Worm (Caenorhabditis elegans) whole organism, early embryonic: ENCODE data around the gene spp-24.

ENCODE experiments used
- B0310.2 ChIP-seq: sonication (generic microtip); optimal IDR thresholded peaks from 2 replicates; lab custom pipeline; 2016; ENCODE audit warnings: mild to moderate bottlenecking, missing genetic modification characterization, missing compliant biosample characterization
- F13C5.2 ChIP-seq: sonication (generic microtip); optimal IDR thresholded peaks from 2 replicates; lab custom pipeline; 2017; ENCODE audit warnings: mild to moderate bottlenecking, missing genetic modification characterization, inconsistent platforms, missing compliant biosample characterization
- aly-1 ChIP-seq: sonication (generic microtip); optimal IDR thresholded peaks from 2 replicates; lab custom pipeline; 2016; ENCODE audit warnings: missing genetic modification characterization, missing compliant biosample characterization
- ama-1 ChIP-seq: fragments of 150-350 bp; optimal IDR thresholded peaks from 2 replicates; lab custom pipeline; 2014
- ceh-13 ChIP-seq: fragments of 200-800 bp; sonication (Bioruptor generic); optimal IDR thresholded peaks from 2 replicates; lab custom pipeline; 2018; ENCODE audit warnings: mild to moderate bottlenecking, missing genetic modification characterization, missing compliant biosample characterization
- ceh-36 ChIP-seq: sonication (generic microtip); optimal IDR thresholded peaks from 2 replicates; lab custom pipeline; 2016; ENCODE audit warnings: missing genetic modification characterization, inconsistent platforms, missing compliant biosample characterization
- ets-7 ChIP-seq: sonication (generic microtip); optimal IDR thresholded peaks from 2 replicates; lab custom pipeline; 2016; ENCODE audit warnings: missing genotype, missing genetic modification characterization, missing compliant biosample characterization
- flt-1 ChIP-seq: fragments of 200-800 bp; sonication (Bioruptor generic); IDR thresholded peaks from 2 replicates; pipeline ENCODE4 v1.3.6; 2022; ENCODE audit warnings: missing genetic modification characterization, missing compliant biosample characterization
- hmbx-1 ChIP-seq: sonication (generic microtip); optimal IDR thresholded peaks from 2 replicates; lab custom pipeline; 2016; ENCODE audit warnings: mild to moderate bottlenecking, missing genetic modification characterization, missing compliant biosample characterization
- hmg-4 ChIP-seq: fragments of 200-800 bp; sonication (Bioruptor generic); optimal IDR thresholded peaks from 2 replicates; lab custom pipeline; 2018; ENCODE audit warnings: mild to moderate bottlenecking, missing genetic modification characterization, missing compliant biosample characterization
- hnd-1 ChIP-seq: sonication (generic microtip); optimal IDR thresholded peaks from 2 replicates; lab custom pipeline; 2016; ENCODE audit warnings: missing genetic modification characterization, missing compliant biosample characterization
- pes-1 ChIP-seq: fragments of 200-800 bp; sonication (Bioruptor generic); IDR thresholded peaks from 2 replicates; pipeline ENCODE4 v1.3.6; 2022; ENCODE audit warnings: missing genetic modification reagents, missing genetic modification characterization, missing compliant biosample characterization
- scrt-1 ChIP-seq: fragments of 200-800 bp; sonication (Bioruptor generic); IDR thresholded peaks from 2 replicates; pipeline ENCODE4 v1.3.6; 2022; ENCODE audit warnings: missing genetic modification characterization, missing compliant biosample characterization
- sea-1 ChIP-seq: fragments of 200-800 bp; sonication (Bioruptor generic); conservative IDR thresholded peaks from 2 replicates; pipeline ENCODE4 v1.3.6; 2022; ENCODE audit warnings: missing genetic modification characterization, missing compliant biosample characterization
- tbx-11 ChIP-seq: fragments of 200-800 bp; sonication (Bioruptor generic); IDR thresholded peaks from 2 replicates; pipeline ENCODE4 v1.3.6; 2022; ENCODE audit warnings: missing genetic modification characterization, missing compliant biosample characterization
- tbx-37 ChIP-seq: fragments of 200-800 bp; sonication (Bioruptor generic); conservative IDR thresholded peaks from 2 replicates; pipeline ENCODE4 v1.3.6; 2022; ENCODE audit warnings: missing genetic modification reagents, missing genetic modification characterization, missing compliant biosample characterization
- tra-4 ChIP-seq: sonication (generic microtip); optimal IDR thresholded peaks from 2 replicates; lab custom pipeline; 2017; ENCODE audit warnings: missing genetic modification characterization, missing compliant biosample characterization

Gene spp-24

DNA sequence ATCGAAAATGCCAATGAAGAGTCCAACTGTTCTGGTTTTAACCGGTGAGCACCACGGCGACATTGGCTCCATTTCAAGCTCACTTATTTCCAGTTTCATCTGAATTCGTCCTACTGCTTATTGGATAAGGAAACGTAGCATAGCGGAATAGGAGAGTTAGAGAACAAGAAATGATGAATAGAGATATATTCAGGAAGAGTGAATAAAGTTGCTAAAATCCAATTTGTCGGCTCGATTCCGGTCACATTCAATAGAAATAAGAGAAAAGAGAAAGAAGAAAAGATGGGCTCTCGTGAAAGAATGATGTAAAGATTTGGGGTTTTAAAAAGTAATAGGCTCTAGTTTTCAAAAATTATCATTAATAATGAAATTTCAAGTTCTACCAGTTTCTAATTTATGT is 34.0 kb upstream of the spp-24 start:
- no peak for TF ChIP-seq ama-1 (lab: Kevin White, UChicago)
- no peak for TF ChIP-seq tbx-37 (GFP tag; lab: Robert Waterston, UW)
- no peak for TF ChIP-seq tbx-11 (GFP tag; lab: Robert Waterston, UW)
- no peak for TF ChIP-seq ceh-36 (tag; lab: Kevin White, UChicago)
- no peak for TF ChIP-seq F13C5.2 (tag; lab: Kevin White, UChicago)
- no peak for TF ChIP-seq pes-1 (GFP tag; lab: Robert Waterston, UW)
- TF ChIP-seq aly-1: no peak
- TF ChIP-seq hnd-1 (tag; lab: Kevin White, UChicago): no peak
- TF ChIP-seq tra-4 (tag; lab: Kevin White, UChicago): no peak
- TF ChIP-seq hmbx-1 (tag; lab: Kevin White, UChicago): no peak
- no peak for TF ChIP-seq sea-1 (GFP tag; lab: Robert Waterston, UW)
- no peak for TF ChIP-seq flt-1 (GFP tag; lab: Robert Waterston, UW)
- TF ChIP-seq ceh-13 (GFP tag; lab: Kevin White, UChicago): no peak
- no peak for TF ChIP-seq scrt-1
- TF ChIP-seq ets-7 (tag; lab: Kevin White, UChicago): no peak
- TF ChIP-seq hmg-4 (GFP tag; lab: Kevin White, UChicago): no peak
- no peak for TF ChIP-seq B0310.2

DNA sequence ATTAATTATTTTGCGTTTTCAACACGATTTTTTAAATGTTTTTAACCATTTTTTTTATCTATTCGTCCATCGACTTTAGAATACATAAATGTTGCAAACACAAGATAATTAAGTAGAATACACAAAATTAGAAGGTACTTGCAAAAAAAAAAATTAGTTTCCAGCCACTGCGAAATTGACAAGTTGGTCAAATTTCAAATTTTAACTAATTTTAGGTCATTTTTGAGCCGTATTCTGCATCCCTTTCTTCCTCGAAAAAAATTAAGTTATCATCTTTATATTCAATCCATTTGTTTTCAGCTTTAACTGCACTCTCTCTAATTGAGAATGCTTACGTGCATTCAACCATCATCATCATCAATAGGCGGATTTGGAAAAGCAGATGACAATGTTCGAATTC is 30.0 kb upstream of the spp-24 start, which contains the start of gene egl-26:
egl-26 (plus strand) TSS at position 301 of the 400 bp plus-strand sequence.
- TF ChIP-seq tbx-11 (GFP tag; lab: Robert Waterston, UW) (no peak), pes-1 (GFP tag; lab: Robert Waterston, UW) (no peak), hmg-4 (GFP tag; lab: Kevin White, UChicago) (no peak), aly-1 (no peak), hnd-1 (tag; lab: Kevin White, UChicago) (no peak)

DNA sequence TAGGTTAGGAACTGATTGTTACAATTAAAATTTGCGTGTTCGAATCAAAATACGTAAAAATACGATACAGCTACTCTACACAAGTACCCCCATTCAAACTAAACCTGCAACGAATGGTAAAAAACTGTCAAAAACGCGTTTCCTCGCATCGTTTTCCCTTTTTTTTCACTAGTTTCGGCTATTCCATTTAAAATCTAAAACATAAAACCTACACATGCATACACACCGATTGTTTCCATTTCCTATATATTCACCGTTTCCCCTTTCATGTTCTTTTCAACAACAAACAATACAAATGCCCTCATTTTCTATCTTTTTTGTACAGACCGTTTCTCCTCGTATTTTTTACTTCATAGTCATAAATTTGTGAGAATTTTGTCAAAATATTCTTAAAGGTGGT is 29.4 kb upstream of the spp-24 start:
- TF ChIP-seq tbx-37 (GFP tag; lab: Robert Waterston, UW): no peak
- no peak for TF ChIP-seq F13C5.2 (tag; lab: Kevin White, UChicago)
- TF ChIP-seq sea-1 (GFP tag; lab: Robert Waterston, UW): no peak
- no peak for TF ChIP-seq ceh-36 (tag; lab: Kevin White, UChicago)
- TF ChIP-seq B0310.2: no peak
- TF ChIP-seq ama-1 (lab: Kevin White, UChicago): no peak
- no peak for TF ChIP-seq ceh-13 (GFP tag; lab: Kevin White, UChicago)
- no peak for TF ChIP-seq hmbx-1 (tag; lab: Kevin White, UChicago)
- TF ChIP-seq hnd-1 (tag; lab: Kevin White, UChicago): no peak
- TF ChIP-seq scrt-1: no peak
- no peak for TF ChIP-seq ets-7 (tag; lab: Kevin White, UChicago)
- TF ChIP-seq aly-1: no peak
- no peak for TF ChIP-seq flt-1 (GFP tag; lab: Robert Waterston, UW)
- no peak for TF ChIP-seq tra-4 (tag; lab: Kevin White, UChicago)
- TF ChIP-seq hmg-4 (GFP tag; lab: Kevin White, UChicago): no peak
- TF ChIP-seq tbx-11 (GFP tag; lab: Robert Waterston, UW): no peak
- TF ChIP-seq pes-1 (GFP tag; lab: Robert Waterston, UW): no peak

DNA sequence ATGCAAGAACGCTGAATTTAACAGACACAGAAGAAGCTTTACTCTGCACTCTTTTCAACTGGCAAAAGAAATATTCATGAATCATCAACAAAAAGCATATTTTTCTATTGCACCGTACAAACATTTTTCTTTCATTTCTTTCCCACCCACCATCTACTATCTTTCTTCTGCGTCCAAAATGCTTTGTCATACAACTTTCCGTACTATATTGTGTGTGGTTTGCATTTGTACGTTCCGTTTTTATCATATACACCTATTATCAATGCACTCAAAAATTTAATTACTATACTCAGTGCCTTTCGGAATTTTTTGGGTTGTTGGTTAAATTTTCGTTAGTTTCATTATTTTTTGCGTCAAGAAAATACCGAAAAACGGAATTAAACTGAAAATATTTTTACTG is 28.3 kb upstream of the spp-24 start:
- no peak for TF ChIP-seq tbx-11 (GFP tag; lab: Robert Waterston, UW)
- no peak for TF ChIP-seq ceh-13 (GFP tag; lab: Kevin White, UChicago)
- no peak for TF ChIP-seq flt-1 (GFP tag; lab: Robert Waterston, UW)
- TF ChIP-seq hmg-4 (GFP tag; lab: Kevin White, UChicago): no peak
- no peak for TF ChIP-seq tbx-37 (GFP tag; lab: Robert Waterston, UW)
- no peak for TF ChIP-seq hnd-1 (tag; lab: Kevin White, UChicago)
- TF ChIP-seq ets-7 (tag; lab: Kevin White, UChicago): no peak
- no peak for TF ChIP-seq ceh-36 (tag; lab: Kevin White, UChicago)
- TF ChIP-seq hmbx-1 (tag; lab: Kevin White, UChicago): no peak
- no peak for TF ChIP-seq pes-1 (GFP tag; lab: Robert Waterston, UW)
- no peak for TF ChIP-seq ama-1 (lab: Kevin White, UChicago)
- no peak for TF ChIP-seq scrt-1
- TF ChIP-seq aly-1: no peak
- TF ChIP-seq sea-1 (GFP tag; lab: Robert Waterston, UW): no peak
- no peak for TF ChIP-seq B0310.2

DNA sequence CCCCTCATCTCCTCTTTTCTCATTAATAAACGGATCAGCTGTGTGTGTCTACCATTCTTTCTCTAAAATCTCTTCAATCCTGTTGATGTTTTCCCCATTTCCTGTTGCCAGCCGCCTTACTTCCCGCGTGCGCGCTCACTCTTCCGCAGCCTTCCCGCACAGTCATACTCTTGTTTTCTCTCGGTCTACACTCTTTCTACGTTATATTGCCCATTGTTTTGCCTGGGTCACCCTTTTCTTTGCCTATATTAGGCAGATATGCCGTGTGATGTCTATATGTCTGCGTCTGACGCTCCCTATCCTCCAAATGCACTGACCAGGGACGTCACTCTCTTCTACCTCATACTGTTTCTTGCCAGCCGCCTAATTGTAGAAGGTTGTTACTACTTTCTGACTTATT is 27.0 kb upstream of the spp-24 start:
- no peak for TF ChIP-seq flt-1 (GFP tag; lab: Robert Waterston, UW)
- TF ChIP-seq aly-1: peak; percentile 39
- TF ChIP-seq ceh-13 (GFP tag; lab: Kevin White, UChicago): no peak
- no peak for TF ChIP-seq tra-4 (tag; lab: Kevin White, UChicago)
- no peak for TF ChIP-seq tbx-37 (GFP tag; lab: Robert Waterston, UW)
- peak; percentile 34 for TF ChIP-seq ets-7 (tag; lab: Kevin White, UChicago)
- peak; percentile 12 for TF ChIP-seq B0310.2
- TF ChIP-seq tbx-11 (GFP tag; lab: Robert Waterston, UW): no peak
- TF ChIP-seq F13C5.2 (tag; lab: Kevin White, UChicago): peak; percentile 53
- peak; percentile 68 for TF ChIP-seq hmg-4 (GFP tag; lab: Kevin White, UChicago)
- TF ChIP-seq ama-1 (lab: Kevin White, UChicago): no peak
- no peak for TF ChIP-seq hnd-1 (tag; lab: Kevin White, UChicago)
- no peak for TF ChIP-seq scrt-1
- no peak for TF ChIP-seq sea-1 (GFP tag; lab: Robert Waterston, UW)
- TF ChIP-seq ceh-36 (tag; lab: Kevin White, UChicago): no peak
- TF ChIP-seq pes-1 (GFP tag; lab: Robert Waterston, UW): 0 out of 2 replicates have a peak, but pooled peaks have one; percentile 6
- no peak for TF ChIP-seq hmbx-1 (tag; lab: Kevin White, UChicago)

DNA sequence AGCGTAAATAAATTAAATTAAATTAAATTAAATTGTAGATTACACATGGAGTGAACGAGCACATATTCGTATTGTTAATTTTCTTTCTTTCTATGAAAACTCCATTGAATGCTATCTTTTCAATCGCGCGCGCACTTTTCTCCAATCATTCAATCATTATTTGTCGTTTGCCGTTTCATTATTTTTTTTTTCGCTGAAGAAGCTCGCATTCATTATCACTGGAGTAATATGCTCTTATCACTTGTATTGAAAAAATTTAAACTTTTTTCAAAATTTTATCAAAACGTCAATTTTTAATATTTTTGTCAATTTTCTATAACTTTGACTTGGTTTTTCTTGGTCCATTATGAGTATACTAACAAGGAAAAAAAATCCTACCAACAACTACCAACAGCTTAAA is 26.1 kb upstream of the spp-24 start:
- no peak for TF ChIP-seq tbx-11 (GFP tag; lab: Robert Waterston, UW)
- TF ChIP-seq ama-1 (lab: Kevin White, UChicago): no peak
- no peak for TF ChIP-seq hmg-4 (GFP tag; lab: Kevin White, UChicago)
- no peak for TF ChIP-seq ceh-36 (tag; lab: Kevin White, UChicago)
- no peak for TF ChIP-seq sea-1 (GFP tag; lab: Robert Waterston, UW)

DNA sequence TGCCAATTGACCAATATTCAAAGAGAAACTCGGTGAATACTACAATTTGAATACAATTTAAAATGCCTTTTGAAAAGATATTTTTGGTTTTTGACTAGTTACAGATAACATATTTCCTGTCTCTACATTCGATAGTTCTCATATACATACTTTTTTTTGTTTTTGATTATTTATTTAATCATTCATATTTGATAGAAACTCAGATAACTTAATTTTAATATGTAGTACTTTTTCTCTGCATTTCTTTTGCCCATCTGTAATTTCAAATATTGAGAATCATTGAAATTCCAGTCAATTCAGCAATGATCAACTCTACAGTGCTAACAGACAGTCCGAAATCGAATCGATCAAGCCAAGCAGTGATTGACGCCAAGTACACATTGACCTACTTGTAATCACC is 21.7 kb upstream of the spp-24 start, which contains the start of gene C23H3.2:
C23H3.2 (plus strand) TSS at position 301 of the 400 bp plus-strand sequence.
- no peak for TF ChIP-seq tbx-37 (GFP tag; lab: Robert Waterston, UW)
- TF ChIP-seq ets-7 (tag; lab: Kevin White, UChicago): no peak
